Worm (Caenorhabditis elegans) whole organism, young adult: ENCODE results near the gene nhr-105.

ENCODE experiments used
- lin-40 ChIP-seq: sonication (generic microtip); optimal IDR thresholded peaks from 2 replicates; lab custom pipeline; 2016; ENCODE audit warnings: missing genetic modification characterization, mild to moderate bottlenecking, missing compliant biosample characterization, missing genotype, missing genetic modification reagents
- snpc-1.3 ChIP-seq: sonication (generic microtip); optimal IDR thresholded peaks from 2 replicates; lab custom pipeline; 2017; ENCODE audit warnings: missing genetic modification characterization, mild to moderate bottlenecking, missing compliant biosample characterization, antibody characterized with exemption, moderate library complexity, missing genotype, missing genetic modification reagents; ENCODE audit not compliant: insufficient read depth
- unc-130 ChIP-seq: sonication (generic microtip); optimal IDR thresholded peaks from 2 replicates; lab custom pipeline; 2016; ENCODE audit warnings: missing genetic modification reagents, missing genetic modification characterization, missing compliant biosample characterization

DNA sequence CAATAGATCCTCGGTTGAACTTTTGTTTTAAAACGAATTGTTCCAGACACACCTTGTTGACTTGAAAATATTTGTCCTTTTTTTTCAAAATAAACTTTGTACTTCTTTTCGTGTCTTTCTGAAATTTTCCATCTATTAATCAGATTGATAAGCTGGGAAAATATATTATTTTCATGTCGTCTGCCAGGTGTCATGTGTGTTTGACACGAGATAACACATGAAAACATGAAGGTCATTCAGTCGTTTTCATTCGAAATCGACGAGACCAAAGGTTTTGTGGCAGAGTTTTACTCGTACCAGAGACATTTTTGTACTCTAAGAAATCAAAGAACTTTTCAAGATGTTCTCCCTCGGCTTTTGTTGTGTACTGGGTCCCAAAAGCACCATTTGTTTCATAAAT is 29.3 kb upstream of the nhr-105 start:
- TF ChIP-seq unc-130 (GFP tag; lab: Kevin White, UChicago) (no peak), snpc-1.3 (tag; lab: Kevin White, UChicago) (no peak), lin-40 (tag; lab: Kevin White, UChicago) (no peak)
